Fruit fly (Drosophila melanogaster) whole organism, adult: Measurements from ENCODE around the gene Cralbp.

ENCODE experiments used
- CG12768 ChIP-seq: fragments of 200-800 bp; sonication (Bioruptor generic); optimal IDR thresholded peaks from 2 replicates; lab custom pipeline; 2017; ENCODE audit warnings: missing biosample characterization, missing genetic modification characterization, mild to moderate bottlenecking, moderate library complexity, missing genetic modification reagents
- CG7045 ChIP-seq: fragments of 200-800 bp; sonication (Bioruptor generic); optimal IDR thresholded peaks from 2 replicates; lab custom pipeline; 2017; ENCODE audit warnings: missing biosample characterization, mild to moderate bottlenecking, missing genetic modification characterization
- CG7101 ChIP-seq: fragments of 200-800 bp; sonication (Bioruptor generic); optimal IDR thresholded peaks from 2 replicates; lab custom pipeline; 2018; ENCODE audit warnings: missing biosample characterization, mild to moderate bottlenecking, missing genetic modification characterization, moderate library complexity
- Crg-1 ChIP-seq: fragments of 200-800 bp; sonication (Bioruptor generic); optimal IDR thresholded peaks from 2 replicates; lab custom pipeline; 2016; ENCODE audit warnings: missing biosample characterization, missing genetic modification characterization
- cnc ChIP-seq, 2 experiments: fragments of >200 bp; optimal IDR thresholded peaks; 2 replicates each; lab custom pipeline; 2017

dm6 chr3L:5797274-5797673, 10.8 kb upstream of the Cralbp start:
- TF ChIP-seq CG7101 (tag; lab: Kevin White, UChicago) (no peak), Crg-1 (GFP tag; lab: Kevin White, UChicago) (no peak), CG7045 (no peak), CG12768 (GFP tag; lab: Kevin White, UChicago) (no peak), cnc (optimal IDR thresholded peaks at IDR 0.05; lab: Kevin White, UChicago) (no peak)
